ENCODE assay signal across 1 fruit fly cellular context in the genomic region with DNA sequence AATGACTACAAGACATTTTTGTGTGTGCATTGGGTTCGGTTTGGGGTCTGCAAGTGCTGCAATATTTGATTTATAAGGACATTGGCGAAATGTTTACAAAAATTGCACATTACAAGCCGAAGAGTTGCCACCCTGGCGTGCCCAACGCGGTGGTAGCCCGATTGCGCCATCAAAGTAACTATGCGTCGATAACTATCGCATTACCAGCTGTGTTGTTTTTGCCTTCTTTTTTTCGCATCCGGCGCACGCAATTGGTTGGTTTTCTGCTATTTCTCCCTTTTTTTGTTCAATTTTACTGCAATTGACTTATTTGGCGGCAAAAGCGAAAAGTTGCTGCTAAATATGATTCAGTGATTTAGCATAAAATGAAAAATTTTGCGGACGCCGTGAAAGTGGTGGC.
TF ChIP-seq lines count a peak whose summit lies in the region.

A gene (plus strand): TSS at position 220 of the 400 bp plus-strand sequence.

TF ChIP-seq in whole organism, embryonic, 481 proteins besides CTCF, POLR2A, EP300 and RAD21 (continued from another document and continues in another):
- TF ChIP-seq row (GFP tag; IDR thresholded peaks at IDR 0.05; lab: Robert Waterston, UW) (peak; percentile 53), pnt (GFP tag; optimal IDR thresholded peaks at IDR 0.05; lab: Kevin White, UChicago) (no peak), cato (GFP tag; optimal IDR thresholded peaks at IDR 0.05; lab: Kevin White, UChicago; ENCODE audit: borderline replicate concordance) (no peak), CG14050 (GFP tag; IDR thresholded peaks at IDR 0.05; lab: Robert Waterston, UW) (peak; percentile 58), wor (GFP tag; IDR thresholded peaks at IDR 0.05; lab: Robert Waterston, UW) (no peak), sc (optimal IDR thresholded peaks at IDR 0.05; lab: Kevin White, UChicago) (no peak), sc (GFP tag; optimal IDR thresholded peaks at IDR 0.05; lab: Kevin White, UChicago) (peak; percentile 8), CG9727 (GFP tag; optimal IDR thresholded peaks at IDR 0.05; lab: Kevin White, UChicago) (peak; percentile 74), CG2120 (GFP tag; optimal IDR thresholded peaks at IDR 0.05; lab: Kevin White, UChicago) (peak; percentile 66), CG11560 (tag; IDR thresholded peaks at IDR 0.05; lab: Robert Waterston, UW) (no peak), Hmr (GFP tag; optimal IDR thresholded peaks at IDR 0.05; lab: Kevin White, UChicago) (peak; percentile 85), CG6791 (GFP tag; IDR thresholded peaks at IDR 0.05; lab: Robert Waterston, UW; ENCODE audit: partially characterized antibody) (peak; percentile 68), bbx (GFP tag; IDR thresholded peaks at IDR 0.05; lab: Robert Waterston, UW; ENCODE audit: partially characterized antibody) (peak; percentile 80), CG15479 (GFP tag; optimal IDR thresholded peaks at IDR 0.05; lab: Kevin White, UChicago) (peak; percentile 81), Dfd (GFP tag; optimal IDR thresholded peaks at IDR 0.05; lab: Kevin White, UChicago) (no peak), fd96Cb (tag; optimal IDR thresholded peaks at IDR 0.05; lab: Kevin White, UChicago) (no peak), CG6683 (GFP tag; optimal IDR thresholded peaks at IDR 0.05; lab: Kevin White, UChicago) (no peak), gsb-n (tag; optimal IDR thresholded peaks at IDR 0.05; lab: Kevin White, UChicago) (peak; percentile 10), Aef1 (GFP tag; IDR thresholded peaks at IDR 0.05; lab: Robert Waterston, UW) (peak; percentile 70), seq (GFP tag; IDR thresholded peaks at IDR 0.05; lab: Robert Waterston, UW) (no peak; the same call in 1 of the 2 replicates), CG12744 (GFP tag; optimal IDR thresholded peaks at IDR 0.05; lab: Kevin White, UChicago) (no peak), CG31365 (tag; optimal IDR thresholded peaks at IDR 0.05; lab: Kevin White, UChicago) (peak; percentile 41), CG10959 (GFP tag; IDR thresholded peaks at IDR 0.05; lab: Robert Waterston, UW) (no peak), CG13624 (GFP tag; optimal IDR thresholded peaks at IDR 0.05; lab: Kevin White, UChicago) (peak; percentile 67), CG11456 (GFP tag; IDR thresholded peaks at IDR 0.05; lab: Robert Waterston, UW) (peak; percentile 80; the same call in 2 of the 3 replicates), CG12769 (tag; optimal IDR thresholded peaks at IDR 0.05; lab: Kevin White, UChicago) (peak; percentile 37), pum (GFP tag; optimal IDR thresholded peaks at IDR 0.05; lab: Kevin White, UChicago) (peak; percentile 3), slp2 (GFP tag; optimal IDR thresholded peaks at IDR 0.05; lab: Kevin White, UChicago) (peak; percentile 6), ranshi (GFP tag; IDR thresholded peaks at IDR 0.05; lab: Robert Waterston, UW) (peak; percentile 74), NK7.1 (GFP tag; optimal IDR thresholded peaks at IDR 0.05; lab: Kevin White, UChicago) (peak; percentile 43), CG7928 (GFP tag; optimal IDR thresholded peaks at IDR 0.05; lab: Kevin White, UChicago) (no peak), chm (GFP tag; IDR thresholded peaks at IDR 0.05; lab: Robert Waterston, UW) (peak; percentile 82), PHDP (tag; optimal IDR thresholded peaks at IDR 0.05; lab: Kevin White, UChicago) (peak; percentile 51), Dek (tag; optimal IDR thresholded peaks at IDR 0.05; lab: Kevin White, UChicago) (peak; percentile 6), CG17186 (GFP tag; optimal IDR thresholded peaks at IDR 0.05; lab: Kevin White, UChicago) (peak; percentile 90), kni (GFP tag; optimal IDR thresholded peaks at IDR 0.05; lab: Kevin White, UChicago) (peak; percentile 49), amos (GFP tag; IDR thresholded peaks at IDR 0.05; lab: Robert Waterston, UW; ENCODE audit: partially characterized antibody) (peak; percentile 83), CG11695 (GFP tag; IDR thresholded peaks at IDR 0.05; lab: Robert Waterston, UW) (no peak), CG10147 (GFP tag; optimal IDR thresholded peaks at IDR 0.05; lab: Kevin White, UChicago) (no peak), CG4328 (GFP tag; optimal IDR thresholded peaks at IDR 0.05; lab: Kevin White, UChicago) (peak; percentile 70), CG4854 (GFP tag; optimal IDR thresholded peaks at IDR 0.05; lab: Kevin White, UChicago) (peak; percentile 40), HHEX (GFP tag; optimal IDR thresholded peaks at IDR 0.05; lab: Kevin White, UChicago) (peak; percentile 68), gsb (GFP tag; IDR thresholded peaks at IDR 0.05; lab: Robert Waterston, UW) (peak; percentile 51; the same call in 1 of the 2 replicates), dan (GFP tag; IDR thresholded peaks at IDR 0.05; lab: Robert Waterston, UW) (no peak), NC2β (GFP tag; optimal IDR thresholded peaks at IDR 0.05; lab: Kevin White, UChicago) (peak; percentile 70), Ets65A (GFP tag; lab: Kevin White, UChicago) (peak; percentile 86), Camta (GFP tag; optimal IDR thresholded peaks at IDR 0.05; lab: Kevin White, UChicago) (peak; percentile 37), hb (GFP tag; IDR thresholded peaks at IDR 0.05; lab: Robert Waterston, UW; ENCODE audit: partially characterized antibody) (peak; percentile 41; the same call in 1 of the 3 replicates), CG2202 (tag; optimal IDR thresholded peaks at IDR 0.05; lab: Kevin White, UChicago) (no peak), Max (GFP tag; optimal IDR thresholded peaks at IDR 0.05; lab: Kevin White, UChicago) (peak; percentile 51), CG10267 (tag; optimal IDR thresholded peaks at IDR 0.05; lab: Kevin White, UChicago) (peak; percentile 40), CG1647 (GFP tag; optimal IDR thresholded peaks at IDR 0.05; lab: Kevin White, UChicago) (no peak), CG15269 (tag; optimal IDR thresholded peaks at IDR 0.05; lab: Kevin White, UChicago) (peak; percentile 61), CG12236 (GFP tag; optimal IDR thresholded peaks at IDR 0.05; lab: Kevin White, UChicago) (no peak), CG10274 (GFP tag; optimal IDR thresholded peaks at IDR 0.05; lab: Kevin White, UChicago) (peak; percentile 43), pb (GFP tag; optimal IDR thresholded peaks at IDR 0.05; lab: Kevin White, UChicago) (peak; percentile 51), tx (GFP tag; optimal IDR thresholded peaks at IDR 0.05; lab: Kevin White, UChicago) (peak; percentile 1), crc (GFP tag; optimal IDR thresholded peaks at IDR 0.05; lab: Kevin White, UChicago) (peak; percentile 35), usp (GFP tag; optimal IDR thresholded peaks at IDR 0.05; lab: Kevin White, UChicago) (no peak), zen (tag; optimal IDR thresholded peaks at IDR 0.05; lab: Kevin White, UChicago) (peak; percentile 25), gcm2 (GFP tag; optimal IDR thresholded peaks at IDR 0.05; lab: Kevin White, UChicago) (peak; percentile 55), trem (tag; optimal IDR thresholded peaks at IDR 0.05; lab: Kevin White, UChicago) (peak; percentile 51), CG9797 (GFP tag; optimal IDR thresholded peaks at IDR 0.05; lab: Kevin White, UChicago) (peak; percentile 48), mam (GFP tag; optimal IDR thresholded peaks at IDR 0.05; lab: Kevin White, UChicago) (peak; percentile 47), CHES-1-like (GFP tag; optimal IDR thresholded peaks at IDR 0.05; lab: Kevin White, UChicago) (peak; percentile 77), Elba2 (GFP tag; optimal IDR thresholded peaks at IDR 0.05; lab: Kevin White, UChicago) (no peak), Spps (tag; optimal IDR thresholded peaks at IDR 0.05; lab: Kevin White, UChicago) (no peak), pita (GFP tag; optimal IDR thresholded peaks at IDR 0.05; lab: Kevin White, UChicago) (no peak), CG13296 (GFP tag; optimal IDR thresholded peaks at IDR 0.05; lab: Kevin White, UChicago) (peak; percentile 81), Sry-δ (GFP tag; optimal IDR thresholded peaks at IDR 0.05; lab: Kevin White, UChicago) (peak; percentile 74), CG1603 (tag; optimal IDR thresholded peaks at IDR 0.05; lab: Kevin White, UChicago) (peak; percentile 72), peb (GFP tag; IDR thresholded peaks at IDR 0.05; lab: Robert Waterston, UW) (no peak), CG6765 (GFP tag; optimal IDR thresholded peaks at IDR 0.05; lab: Kevin White, UChicago) (peak; percentile 75), toy (GFP tag; IDR thresholded peaks at IDR 0.05; lab: Robert Waterston, UW) (0 out of 2 replicates have a peak, but pooled peaks have one; percentile 37), CG13287 (GFP tag; IDR thresholded peaks at IDR 0.05; lab: Robert Waterston, UW; ENCODE audit: partially characterized antibody) (peak; percentile 82), CG14860 (GFP tag; IDR thresholded peaks at IDR 0.05; lab: Robert Waterston, UW; ENCODE audit: partially characterized antibody) (peak; percentile 55; the same call in 2 of the 3 replicates), CG6272 (GFP tag; IDR thresholded peaks at IDR 0.05; lab: Robert Waterston, UW) (peak; percentile 41; the same call in 1 of the 2 replicates), ro (GFP tag; IDR thresholded peaks at IDR 0.05; lab: Robert Waterston, UW) (no peak), CG2116 (GFP tag; optimal IDR thresholded peaks at IDR 0.05; lab: Kevin White, UChicago) (peak; percentile 98), sna (GFP tag; IDR thresholded peaks at IDR 0.05; lab: Robert Waterston, UW; ENCODE audit: partially characterized antibody) (no peak; the same call in 1 of the 2 replicates), CG31224 (GFP tag; IDR thresholded peaks at IDR 0.05; lab: Robert Waterston, UW) (peak; percentile 47), CG16863 (GFP tag; optimal IDR thresholded peaks at IDR 0.05; lab: Kevin White, UChicago) (peak; percentile 8), tgo (GFP tag; IDR thresholded peaks at IDR 0.05; lab: Robert Waterston, UW) (peak; percentile 56; the same call in 2 of the 3 replicates), Poxn (GFP tag; IDR thresholded peaks at IDR 0.05; lab: Robert Waterston, UW) (no peak), nmo (GFP tag; optimal IDR thresholded peaks at IDR 0.05; lab: Kevin White, UChicago) (peak; percentile 30), D (optimal IDR thresholded peaks at IDR 0.05; lab: Kevin White, UChicago) (no peak), D (GFP tag; optimal IDR thresholded peaks at IDR 0.05; lab: Kevin White, UChicago) (no peak), eve (GFP tag; optimal IDR thresholded peaks at IDR 0.05; lab: Kevin White, UChicago) (no peak), CG4424 (GFP tag; optimal IDR thresholded peaks at IDR 0.05; lab: Kevin White, UChicago) (peak; percentile 29), CG8089 (GFP tag; optimal IDR thresholded peaks at IDR 0.05; lab: Kevin White, UChicago) (no peak), cad (GFP tag; optimal IDR thresholded peaks at IDR 0.05; lab: Kevin White, UChicago) (no peak), kah (GFP tag; optimal IDR thresholded peaks at IDR 0.05; lab: Kevin White, UChicago) (peak; percentile 7), Nf-YA (GFP tag; IDR thresholded peaks at IDR 0.05; lab: Robert Waterston, UW) (no peak), YL-1 (GFP tag; optimal IDR thresholded peaks at IDR 0.05; lab: Kevin White, UChicago) (peak; percentile 90), bigmax (GFP tag; optimal IDR thresholded peaks at IDR 0.05; lab: Kevin White, UChicago) (peak; percentile 6), B-H1 (GFP tag; IDR thresholded peaks at IDR 0.05; lab: Robert Waterston, UW) (no peak), dysf (GFP tag; IDR thresholded peaks at IDR 0.05; lab: Robert Waterston, UW) (peak; percentile 65; the same call in 2 of the 3 replicates), fu2 (GFP tag; optimal IDR thresholded peaks at IDR 0.05; lab: Kevin White, UChicago) (peak; percentile 31), CrebB (tag; optimal IDR thresholded peaks at IDR 0.05; lab: Kevin White, UChicago) (peak; percentile 72), bab2 (GFP tag; optimal IDR thresholded peaks at IDR 0.05; lab: Kevin White, UChicago) (peak; percentile 48), p53 (GFP tag; optimal IDR thresholded peaks at IDR 0.05; lab: Kevin White, UChicago) (peak; percentile 23), CG17612 (GFP tag; IDR thresholded peaks at IDR 0.05; lab: Robert Waterston, UW) (no peak), Six4 (GFP tag; optimal IDR thresholded peaks at IDR 0.05; lab: Kevin White, UChicago) (no peak), fru (optimal IDR thresholded peaks at IDR 0.05; lab: Kevin White, UChicago) (no peak), CG1792 (GFP tag; optimal IDR thresholded peaks at IDR 0.05; lab: Kevin White, UChicago) (peak; percentile 50), CG7372 (GFP tag; IDR thresholded peaks at IDR 0.05; lab: Robert Waterston, UW) (peak; percentile 46; the same call in 1 of the 2 replicates), CG2875 (GFP tag; optimal IDR thresholded peaks at IDR 0.05; lab: Kevin White, UChicago) (peak; percentile 43), CG8281 (tag; optimal IDR thresholded peaks at IDR 0.05; lab: Kevin White, UChicago) (no peak), CG12219 (GFP tag; optimal IDR thresholded peaks at IDR 0.05; lab: Kevin White, UChicago) (peak; percentile 56), CG9609 (GFP tag; optimal IDR thresholded peaks at IDR 0.05; lab: Kevin White, UChicago) (peak; percentile 53), CG16813 (GFP tag; IDR thresholded peaks at IDR 0.05; lab: Robert Waterston, UW; ENCODE audit: partially characterized antibody) (peak; percentile 78), sisA (GFP tag; IDR thresholded peaks at IDR 0.05; lab: Robert Waterston, UW) (peak; percentile 24; the same call in 1 of the 2 replicates), tin (GFP tag; optimal IDR thresholded peaks at IDR 0.05; lab: Kevin White, UChicago) (peak; percentile 45), CG30431 (GFP tag; optimal IDR thresholded peaks at IDR 0.05; lab: Kevin White, UChicago) (no peak), psq (GFP tag; optimal IDR thresholded peaks at IDR 0.05; lab: Kevin White, UChicago) (no peak), ssp (GFP tag; IDR thresholded peaks at IDR 0.05; lab: Robert Waterston, UW) (peak; percentile 58), Pdp1 (GFP tag; optimal IDR thresholded peaks at IDR 0.05; lab: Kevin White, UChicago) (peak; percentile 31 to 68), pzg (GFP tag; optimal IDR thresholded peaks at IDR 0.05; lab: Kevin White, UChicago) (peak; percentile 77), cas (GFP tag; IDR thresholded peaks at IDR 0.05; lab: Robert Waterston, UW) (no peak; the same call in 1 of the 2 replicates), Oli (tag; optimal IDR thresholded peaks at IDR 0.05; lab: Kevin White, UChicago) (no peak), Rx (GFP tag; IDR thresholded peaks at IDR 0.05; lab: Robert Waterston, UW) (peak; percentile 67), CG18011 (GFP tag; optimal IDR thresholded peaks at IDR 0.05; lab: Kevin White, UChicago) (peak; percentile 62), knrl (GFP tag; IDR thresholded peaks at IDR 0.05; lab: Robert Waterston, UW; ENCODE audit: partially characterized antibody) (peak; percentile 72), wdn (GFP tag; IDR thresholded peaks at IDR 0.05; lab: Robert Waterston, UW) (peak; percentile 51), Kr (GFP tag; optimal IDR thresholded peaks at IDR 0.05; lab: Kevin White, UChicago) (no peak)
